Worm (Caenorhabditis elegans): Measurements from ENCODE around the gene deg-1.

ce11 chrX:7720565-7720964 lies 32.3 kb upstream of the deg-1 start:
- TF ChIP-seq nfya-1 (tag; optimal IDR thresholded peaks at IDR 0.05; ENCODE audit: borderline replicate concordance, insufficient read depth): no peak
- TF ChIP-seq cebp-1 (GFP tag; IDR thresholded peaks at IDR 0.05): no peak
- no peak for TF ChIP-seq cebp-1 (tag; optimal IDR thresholded peaks at IDR 0.05)
- TF ChIP-seq nhr-120 (GFP tag; IDR thresholded peaks at IDR 0.05): no peak

Data from whole organism, young adult.